Worm (Caenorhabditis elegans) whole organism, early embryonic: Measurements from ENCODE around the gene miz-1.

Source experiments
- B0310.2 ChIP-seq: sonication (generic microtip); optimal IDR thresholded peaks from 2 replicates; lab custom pipeline; 2016; ENCODE audit warnings: mild to moderate bottlenecking, missing genetic modification characterization, missing compliant biosample characterization
- F13C5.2 ChIP-seq: sonication (generic microtip); optimal IDR thresholded peaks from 2 replicates; lab custom pipeline; 2017; ENCODE audit warnings: mild to moderate bottlenecking, missing genetic modification characterization, inconsistent platforms, missing compliant biosample characterization
- aly-1 ChIP-seq: sonication (generic microtip); optimal IDR thresholded peaks from 2 replicates; lab custom pipeline; 2016; ENCODE audit warnings: missing genetic modification characterization, missing compliant biosample characterization
- ama-1 ChIP-seq: fragments of 150-350 bp; optimal IDR thresholded peaks from 2 replicates; lab custom pipeline; 2014
- flt-1 ChIP-seq: fragments of 200-800 bp; sonication (Bioruptor generic); IDR thresholded peaks from 2 replicates; pipeline ENCODE4 v1.3.6; 2022; ENCODE audit warnings: missing genetic modification characterization, missing compliant biosample characterization
- scrt-1 ChIP-seq: fragments of 200-800 bp; sonication (Bioruptor generic); IDR thresholded peaks from 2 replicates; pipeline ENCODE4 v1.3.6; 2022; ENCODE audit warnings: missing genetic modification characterization, missing compliant biosample characterization
- sea-1 ChIP-seq: fragments of 200-800 bp; sonication (Bioruptor generic); conservative IDR thresholded peaks from 2 replicates; pipeline ENCODE4 v1.3.6; 2022; ENCODE audit warnings: missing genetic modification characterization, missing compliant biosample characterization
- tbx-11 ChIP-seq: fragments of 200-800 bp; sonication (Bioruptor generic); IDR thresholded peaks from 2 replicates; pipeline ENCODE4 v1.3.6; 2022; ENCODE audit warnings: missing genetic modification characterization, missing compliant biosample characterization

- TF ChIP-seq ama-1 (lab: Kevin White, UChicago) = no peak
- TF ChIP-seq flt-1 (GFP tag; lab: Robert Waterston, UW) = no peak
- TF ChIP-seq B0310.2 (tag; lab: Kevin White, UChicago) = no peak
- no peak for TF ChIP-seq tbx-11 (GFP tag; lab: Robert Waterston, UW)
- TF ChIP-seq F13C5.2 = no peak
- TF ChIP-seq aly-1 = no peak
- TF ChIP-seq sea-1 = no peak
- TF ChIP-seq scrt-1 (GFP tag; lab: Robert Waterston, UW) = no peak
Measured at ce11 chrIV:10864031-10864430, 51.8 kb downstream of the miz-1 start, which contains the start of gene nish-1.
